Worm (Caenorhabditis elegans): ENCODE data around the gene idpb-2.

The idpb-2 gene

ce11 chrII:5032669-5033068 lies 36.8 kb downstream of the idpb-2 start (continued):
- TF ChIP-seq snpc-1.1 (tag; optimal IDR thresholded peaks at IDR 0.05; ENCODE audit: insufficient read depth): no peak
- no peak for TF ChIP-seq fkh-3 (tag; optimal IDR thresholded peaks at IDR 0.05)
- TF ChIP-seq nfyb-1 (GFP tag; IDR thresholded peaks at IDR 0.05): peak; percentile 87
- TF ChIP-seq lin-26 (GFP tag; IDR thresholded peaks at IDR 0.05): peak; percentile 89
- peak; percentile 24 for TF ChIP-seq nhr-80 (tag; optimal IDR thresholded peaks at IDR 0.05)
- TF ChIP-seq hlh-26 (GFP tag; conservative IDR thresholded peaks at IDR 0.05): no peak
- no peak for TF ChIP-seq aptf-2 (GFP tag; conservative IDR thresholded peaks at IDR 0.05)
- no peak for TF ChIP-seq K11D2.4 (GFP tag; IDR thresholded peaks at IDR 0.05)
- no peak for TF ChIP-seq sdz-38 (tag; optimal IDR thresholded peaks at IDR 0.05)
- TF ChIP-seq lin-40 (tag; optimal IDR thresholded peaks at IDR 0.05): peak; percentile 53
- TF ChIP-seq hlh-12 (tag; optimal IDR thresholded peaks at IDR 0.05): no peak
- peak; percentile 70 for TF ChIP-seq F52B5.7 (tag; optimal IDR thresholded peaks at IDR 0.05)
- no peak for TF ChIP-seq F39B2.1 (GFP tag; IDR thresholded peaks at IDR 0.05)
- no peak for TF ChIP-seq nfya-2 (GFP tag; IDR thresholded peaks at IDR 0.05)
- peak; percentile 77 for TF ChIP-seq ZK185.1 (tag; optimal IDR thresholded peaks at IDR 0.05; ENCODE audit: poor library complexity, severe bottlenecking)
- TF ChIP-seq Y53G8AR.9 (GFP tag; conservative IDR thresholded peaks at IDR 0.05): no peak; the same call in 1 of the 2 replicates
- TF ChIP-seq nhr-90 (tag; optimal IDR thresholded peaks at IDR 0.05): peak; percentile 76
- TF ChIP-seq repo-1 (tag; optimal IDR thresholded peaks at IDR 0.05): peak; percentile 44
- TF ChIP-seq atf-7 (tag; optimal IDR thresholded peaks at IDR 0.05): peak; percentile 53
- TF ChIP-seq tlf-1 (GFP tag; optimal IDR thresholded peaks at IDR 0.05): peak; percentile 14
- peak; percentile 50; the same call in 1 of the 2 replicates for TF ChIP-seq pbrm-1 (GFP tag; IDR thresholded peaks at IDR 0.05)
- TF ChIP-seq ceh-58 (GFP tag; IDR thresholded peaks at IDR 0.05): peak; percentile 69; the same call in 1 of the 2 replicates
- peak; percentile 62 for TF ChIP-seq snpc-3.4 (tag; optimal IDR thresholded peaks at IDR 0.05)
- 0 out of 2 replicates have a peak, but pooled peaks have one; percentile 78 for TF ChIP-seq F37B4.10 (GFP tag; IDR thresholded peaks at IDR 0.05)
- TF ChIP-seq let-526 (GFP tag; IDR thresholded peaks at IDR 0.05): no peak
- TF ChIP-seq C17E4.6 (GFP tag; IDR thresholded peaks at IDR 0.05): 0 out of 2 replicates have a peak, but pooled peaks have one; percentile 13
- TF ChIP-seq nhr-120 (GFP tag; IDR thresholded peaks at IDR 0.05): 0 out of 2 replicates have a peak, but pooled peaks have one; percentile 48
- no peak for TF ChIP-seq mel-28 (tag; optimal IDR thresholded peaks at IDR 0.05; ENCODE audit: borderline replicate concordance)
- TF ChIP-seq lin-35 (GFP tag; optimal IDR thresholded peaks at IDR 0.05): peak in 1 of 3 experiments; percentile 48
- TF ChIP-seq zim-3 (tag; optimal IDR thresholded peaks at IDR 0.05): peak; percentile 53
- TF ChIP-seq C06A6.2 (GFP tag; conservative IDR thresholded peaks at IDR 0.05): peak; percentile 35; the same call in 1 of the 2 replicates
- TF ChIP-seq madf-6 (GFP tag; IDR thresholded peaks at IDR 0.05): peak; percentile 77
- peak; percentile 87 for TF ChIP-seq rpc-1 (optimal IDR thresholded peaks at IDR 0.05)
- peak; percentile 83 for TF ChIP-seq rpc-1 (tag; optimal IDR thresholded peaks at IDR 0.05)
- peak; percentile 62 for TF ChIP-seq snpc-1.3 (tag; optimal IDR thresholded peaks at IDR 0.05; ENCODE audit: insufficient read depth)
- TF ChIP-seq D2030.7 (GFP tag; IDR thresholded peaks at IDR 0.05): peak; percentile 47; the same call in 1 of the 2 replicates
- no peak for TF ChIP-seq nfya-1 (tag; optimal IDR thresholded peaks at IDR 0.05; ENCODE audit: borderline replicate concordance, insufficient read depth)

- no peak for TF ChIP-seq F57C9.4 (tag; optimal IDR thresholded peaks at IDR 0.05)
- TF ChIP-seq nfyb-1 (GFP tag; IDR thresholded peaks at IDR 0.05): no peak
- TF ChIP-seq F22D6.2 (tag; optimal IDR thresholded peaks at IDR 0.05): no peak
- TF ChIP-seq F33H1.4 (GFP tag; IDR thresholded peaks at IDR 0.05): no peak
- TF ChIP-seq aptf-2 (GFP tag; conservative IDR thresholded peaks at IDR 0.05): no peak
- no peak for TF ChIP-seq let-526 (GFP tag; IDR thresholded peaks at IDR 0.05)
- TF ChIP-seq nhr-120 (GFP tag; IDR thresholded peaks at IDR 0.05): no peak
- TF ChIP-seq hmg-20 (GFP tag; IDR thresholded peaks at IDR 0.05): no peak
- no peak for TF ChIP-seq bed-1 (GFP tag; IDR thresholded peaks at IDR 0.05)
- TF ChIP-seq T07F8.4 (tag; optimal IDR thresholded peaks at IDR 0.05): no peak
- TF ChIP-seq ztf-6 (GFP tag; IDR thresholded peaks at IDR 0.05): no peak
- no peak for TF ChIP-seq ceh-27 (GFP tag; optimal IDR thresholded peaks at IDR 0.05)
- no peak for TF ChIP-seq Y56A3A.18 (GFP tag; IDR thresholded peaks at IDR 0.05)
- no peak for TF ChIP-seq attf-5 (GFP tag; optimal IDR thresholded peaks at IDR 0.05)
- no peak for TF ChIP-seq rec-8 (tag; optimal IDR thresholded peaks at IDR 0.05)
Measured at ce11 chrII:5031612-5032011, 37.8 kb downstream of the idpb-2 start, which contains the start of gene wdr-83. wdr-83 (minus strand) TSS chrII:5031712.

All from whole organism, young adult.